Worm (Caenorhabditis elegans): ENCODE measurements around the gene srz-97.

DNA sequence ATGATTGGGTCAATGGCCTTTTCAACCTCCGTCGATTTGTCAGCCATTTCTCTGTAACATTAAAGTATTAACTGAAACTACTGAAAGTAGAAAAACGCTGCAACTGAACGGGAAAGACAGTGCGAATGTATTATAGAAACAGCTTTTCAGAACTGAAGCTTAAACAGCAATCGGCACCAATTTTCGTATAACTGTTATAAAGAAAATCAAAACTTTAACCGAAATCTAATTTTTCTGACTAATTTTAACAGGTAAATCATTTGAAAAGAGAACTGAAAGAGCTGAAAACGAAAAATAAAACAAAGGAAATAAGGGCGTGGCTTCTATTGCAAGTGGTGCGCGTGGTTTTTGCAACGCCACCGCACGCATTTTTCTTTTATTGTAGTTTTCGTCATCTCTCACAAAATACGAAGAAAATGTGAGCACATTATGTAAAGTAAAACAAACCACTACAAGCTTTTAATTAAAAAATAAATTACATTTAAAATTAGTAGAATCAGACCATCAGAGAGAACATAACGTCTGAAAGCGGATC is 43.0 kb downstream of the srz-97 start, which contains the start of gene rrsr-1:
- TF ChIP-seq mdl-1 (tag; optimal IDR thresholded peaks at IDR 0.05), result no peak
- TF ChIP-seq nhr-25 (tag; optimal IDR thresholded peaks at IDR 0.05), result no peak
- no peak for TF ChIP-seq ztf-4 (tag; optimal IDR thresholded peaks at IDR 0.05)
- no peak for TF ChIP-seq unc-62 (GFP tag; optimal IDR thresholded peaks at IDR 0.05)
